Worm (Caenorhabditis elegans): ENCODE results near the gene R10E9.2.

DNA sequence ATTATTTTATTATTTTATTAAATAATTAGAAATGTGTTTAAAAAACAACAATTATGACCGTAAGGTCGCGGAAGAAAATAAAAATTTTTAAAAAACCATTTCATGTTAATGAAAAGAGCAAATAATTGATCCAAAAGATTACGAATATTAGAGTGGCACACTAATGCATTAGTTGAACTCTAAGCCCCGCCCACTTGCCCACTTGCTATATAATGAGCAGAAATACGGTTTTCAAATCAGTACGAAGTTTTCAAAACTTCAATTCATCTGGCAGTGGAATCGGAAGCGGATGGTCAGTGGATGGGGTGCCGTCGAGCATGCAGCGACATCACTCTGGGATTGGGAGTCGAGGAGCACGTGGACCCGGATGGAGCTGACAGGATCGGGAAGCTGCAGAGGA lies 23.6 kb upstream of the R10E9.2 start, which contains the start of gene C36E8.6:
- TF ChIP-seq hnd-1 (tag; optimal IDR thresholded peaks at IDR 0.05) = no peak
- no peak for TF ChIP-seq tbx-11 (GFP tag; IDR thresholded peaks at IDR 0.05)
- no peak for TF ChIP-seq hmbx-1 (tag; optimal IDR thresholded peaks at IDR 0.05)
- TF ChIP-seq scrt-1 (GFP tag; IDR thresholded peaks at IDR 0.05) = no peak
- no peak for TF ChIP-seq ama-1 (optimal IDR thresholded peaks at IDR 0.05)
- no peak for TF ChIP-seq sea-1 (GFP tag; conservative IDR thresholded peaks at IDR 0.05)
- TF ChIP-seq ets-7 (tag; optimal IDR thresholded peaks at IDR 0.05) = no peak
- no peak for TF ChIP-seq pes-1 (GFP tag; IDR thresholded peaks at IDR 0.05)
- no peak for TF ChIP-seq tra-4 (tag; optimal IDR thresholded peaks at IDR 0.05)
- no peak for TF ChIP-seq flt-1 (GFP tag; IDR thresholded peaks at IDR 0.05)

All from whole organism, early embryonic.